Worm (Caenorhabditis elegans) whole organism, L4 larva: ENCODE results near the gene unc-61.

ENCODE experiments used
- F49E8.2 ChIP-seq: sonication (generic microtip); optimal IDR thresholded peaks from 2 replicates; lab custom pipeline; 2016; ENCODE audit warnings: missing compliant biosample characterization, mild to moderate bottlenecking, missing genetic modification characterization, borderline replicate concordance
- ama-1 ChIP-seq: fragments of 150-350 bp; optimal IDR thresholded peaks from 2 replicates; lab custom pipeline; 2014; ENCODE audit warnings: inconsistent platforms, mixed read lengths
- ceh-28 ChIP-seq: fragments of 150-350 bp; optimal IDR thresholded peaks from 2 replicates; lab custom pipeline; 2014; ENCODE audit warnings: missing biosample characterization, missing genetic modification reagents, missing genetic modification characterization
- ces-1 ChIP-seq: fragments of 150-350 bp; sonication (generic microtip); optimal IDR thresholded peaks from 4 replicates; lab custom pipeline; 2014; ENCODE audit warnings: missing biosample characterization, missing genetic modification reagents, missing genetic modification characterization
- cey-2 ChIP-seq: sonication (generic microtip); optimal IDR thresholded peaks from 3 replicates; lab custom pipeline; 2017; ENCODE audit warnings: missing genetic modification characterization, mild to moderate bottlenecking, missing compliant biosample characterization, antibody characterized with exemption, borderline replicate concordance; ENCODE audit not compliant: insufficient read depth
- egl-27 ChIP-seq: sonication (generic microtip); optimal IDR thresholded peaks from 3 replicates; lab custom pipeline; 2017; ENCODE audit warnings: missing biosample characterization, missing genetic modification reagents, missing genetic modification characterization
- gei-8 ChIP-seq: fragments of 200-800 bp; sonication (Bioruptor generic); optimal IDR thresholded peaks from 2 replicates; lab custom pipeline; 2018; ENCODE audit warnings: mild to moderate bottlenecking, missing genetic modification characterization, missing compliant biosample characterization
- lin-39 ChIP-seq: fragments of 150-350 bp; optimal IDR thresholded peaks from 2 replicates; lab custom pipeline; 2014; ENCODE audit warnings: missing biosample characterization, missing genetic modification reagents, missing genetic modification characterization
- nhr-76 ChIP-seq: fragments of 150-350 bp; optimal IDR thresholded peaks from 2 replicates; lab custom pipeline; 2014; ENCODE audit warnings: missing biosample characterization, missing genetic modification characterization
- pha-4 ChIP-seq, 2 experiments: fragments of 150-350 bp in 1 of 2; fragments of 200-800 bp in 1 of 2; sonication (Bioruptor generic) in 1 of 2; IDR thresholded peaks in 1 of 2; optimal IDR thresholded peaks in 1 of 2; 2 replicates each; pipeline versions ENCODE4 v1.3.6 to Lab custom; 2014 to 2022; ENCODE audit warnings: missing genetic modification characterization in 2 of 2, missing genetic modification reagents in 2 of 2, missing biosample characterization in 1 of 2, missing compliant biosample characterization in 1 of 2
- ztf-11 ChIP-seq: fragments of 150-350 bp; optimal IDR thresholded peaks from 2 replicates; lab custom pipeline; 2014; ENCODE audit warnings: missing biosample characterization, missing genetic modification characterization

ce11 chrV:14746975-14747374 lies 12.9 kb upstream of the unc-61 start:
- TF ChIP-seq lin-39 (tag; lab: Kevin White, UChicago), result no peak
- no peak for TF ChIP-seq gei-8 (GFP tag; lab: Kevin White, UChicago)
- no peak for TF ChIP-seq egl-27 (tag; lab: Kevin White, UChicago)
- TF ChIP-seq pha-4 (GFP tag; IDR thresholded peaks at IDR 0.05; lab: Robert Waterston, UW), result no peak; the same call in 1 of the 2 replicates
- TF ChIP-seq pha-4 (tag; optimal IDR thresholded peaks at IDR 0.05; lab: Kevin White, UChicago), result no peak
- no peak for TF ChIP-seq ztf-11 (tag; lab: Kevin White, UChicago)
- no peak for TF ChIP-seq nhr-76 (tag; lab: Kevin White, UChicago)
- TF ChIP-seq ama-1 (lab: Kevin White, UChicago), result no peak
- no peak for TF ChIP-seq ceh-28 (tag; lab: Kevin White, UChicago)
- TF ChIP-seq cey-2 (tag; lab: Kevin White, UChicago), result no peak
- no peak for TF ChIP-seq F49E8.2 (tag; lab: Kevin White, UChicago)
- TF ChIP-seq ces-1 (GFP tag; lab: Kevin White, UChicago), result no peak
